Fruit fly (Drosophila melanogaster) whole organism, prepupa: ENCODE measurements around the gene kek5.

Experiments used
- Blimp-1 ChIP-seq: fragments of 200-800 bp; sonication (Bioruptor generic); optimal IDR thresholded peaks from 3 replicates; lab custom pipeline; 2017; ENCODE audit warnings: missing biosample characterization, missing genetic modification characterization, mild to moderate bottlenecking, moderate library complexity, missing genetic modification reagents
- CG10669 ChIP-seq: fragments of 200-800 bp; sonication (Bioruptor generic); optimal IDR thresholded peaks from 3 replicates; lab custom pipeline; 2018; ENCODE audit warnings: missing biosample characterization, mild to moderate bottlenecking, missing genetic modification characterization, moderate library complexity
- CG11294 ChIP-seq: fragments of 200-800 bp; sonication (Bioruptor generic); IDR thresholded peaks from 2 replicates; pipeline ENCODE4 v1.3.6; 2022; ENCODE audit warnings: missing biosample characterization, missing genetic modification characterization
- CG11762 ChIP-seq: fragments of 200-800 bp; sonication (Bioruptor generic); optimal IDR thresholded peaks from 3 replicates; lab custom pipeline; 2016; ENCODE audit warnings: missing biosample characterization, missing genetic modification characterization; ENCODE audit not compliant: insufficient read depth
- CG11902 ChIP-seq: fragments of 200-800 bp; sonication (Bioruptor generic); optimal IDR thresholded peaks from 3 replicates; lab custom pipeline; 2016; ENCODE audit warnings: missing biosample characterization, missing genetic modification characterization
- CG15336 ChIP-seq: fragments of 200-800 bp; sonication (Bioruptor generic); IDR thresholded peaks from 2 replicates; pipeline ENCODE4 v1.3.6; 2022; ENCODE audit warnings: missing biosample characterization, missing genetic modification characterization
- CG16779 ChIP-seq: fragments of 200-800 bp; sonication (Bioruptor generic); optimal IDR thresholded peaks from 3 replicates; lab custom pipeline; 2017; ENCODE audit warnings: missing biosample characterization, mild to moderate bottlenecking, missing genetic modification characterization
- CG3032 ChIP-seq: fragments of 200-800 bp; optimal IDR thresholded peaks from 2 replicates; lab custom pipeline; 2019; ENCODE audit warnings: missing biosample characterization, mild to moderate bottlenecking, missing genetic modification characterization, moderate library complexity
- CG34406 ChIP-seq: fragments of 200-800 bp; sonication (Bioruptor generic); optimal IDR thresholded peaks from 3 replicates; lab custom pipeline; 2016; ENCODE audit warnings: missing biosample characterization, missing genetic modification characterization
- CG4318 ChIP-seq: fragments of 200-800 bp; sonication (Bioruptor generic); optimal IDR thresholded peaks from 3 replicates; lab custom pipeline; 2017; ENCODE audit warnings: missing biosample characterization, mild to moderate bottlenecking, missing genetic modification characterization
- CG6163 ChIP-seq: fragments of 200-800 bp; sonication (Bioruptor generic); IDR thresholded peaks from 3 replicates; pipeline ENCODE4 v1.3.6; 2022; ENCODE audit warnings: missing biosample characterization, missing genetic modification characterization
- CG6276 ChIP-seq: fragments of 200-800 bp; sonication (Bioruptor generic); optimal IDR thresholded peaks from 2 replicates; lab custom pipeline; 2017; ENCODE audit warnings: missing biosample characterization, mild to moderate bottlenecking, missing genetic modification characterization
- CG6854 ChIP-seq: fragments of 200-800 bp; sonication (Bioruptor generic); optimal IDR thresholded peaks from 2 replicates; lab custom pipeline; 2017; ENCODE audit warnings: missing biosample characterization, mild to moderate bottlenecking, missing genetic modification characterization
- CG7368 ChIP-seq: fragments of 200-800 bp; sonication (Bioruptor generic); optimal IDR thresholded peaks from 3 replicates; lab custom pipeline; 2016; ENCODE audit warnings: missing biosample characterization, missing genetic modification characterization
- CG8119 ChIP-seq: fragments of 200-800 bp; sonication (Bioruptor generic); IDR thresholded peaks from 3 replicates; pipeline ENCODE4 v1.3.6; 2022; ENCODE audit warnings: missing biosample characterization, missing genetic modification characterization
- CG8632 ChIP-seq: fragments of 200-800 bp; sonication (Bioruptor generic); optimal IDR thresholded peaks from 3 replicates; lab custom pipeline; 2016; ENCODE audit warnings: missing biosample characterization, missing genetic modification characterization
- CG9139 ChIP-seq: fragments of 200-800 bp; sonication (Bioruptor generic); optimal IDR thresholded peaks from 3 replicates; lab custom pipeline; 2017; ENCODE audit warnings: missing biosample characterization, mild to moderate bottlenecking, missing genetic modification characterization
- Eip75B ChIP-seq: fragments of 200-800 bp; sonication (Bioruptor generic); optimal IDR thresholded peaks from 3 replicates; lab custom pipeline; 2016; ENCODE audit warnings: missing biosample characterization, missing genetic modification characterization
- Eip78C ChIP-seq: fragments of 200-800 bp; sonication (Bioruptor generic); peaks from one replicate; lab custom pipeline; 2016; ENCODE audit warnings: missing biosample characterization, missing genetic modification characterization
- Ets21C ChIP-seq: fragments of 200-800 bp; sonication (Bioruptor generic); optimal IDR thresholded peaks from 3 replicates; lab custom pipeline; 2016; ENCODE audit warnings: missing biosample characterization, missing genetic modification characterization
- Gug ChIP-seq: fragments of 200-800 bp; sonication (Bioruptor generic); IDR thresholded peaks from 2 replicates; pipeline ENCODE4 v1.3.6; 2022; ENCODE audit warnings: missing biosample characterization, missing genetic modification characterization
- Hr4 ChIP-seq: fragments of 200-800 bp; sonication (Bioruptor generic); optimal IDR thresholded peaks from 3 replicates; lab custom pipeline; 2016; ENCODE audit warnings: missing biosample characterization, missing genetic modification characterization
- OdsH ChIP-seq: fragments of 200-800 bp; sonication (Bioruptor generic); optimal IDR thresholded peaks from 3 replicates; lab custom pipeline; 2016; ENCODE audit warnings: missing biosample characterization, missing genetic modification characterization
- Smox ChIP-seq: fragments of 200-800 bp; sonication (Bioruptor generic); optimal IDR thresholded peaks from 3 replicates; lab custom pipeline; 2016; ENCODE audit warnings: missing biosample characterization, missing genetic modification characterization
- Sox102F ChIP-seq: fragments of 200-800 bp; sonication (Bioruptor generic); optimal IDR thresholded peaks from 2 replicates; lab custom pipeline; 2016; ENCODE audit warnings: missing biosample characterization, mild to moderate bottlenecking, missing genetic modification characterization
- Sox14 ChIP-seq: fragments of 200-800 bp; sonication (Bioruptor generic); optimal IDR thresholded peaks from 3 replicates; lab custom pipeline; 2016; ENCODE audit warnings: missing biosample characterization, missing genetic modification characterization
- achi ChIP-seq: fragments of 200-800 bp; sonication (Bioruptor generic); optimal IDR thresholded peaks from 3 replicates; lab custom pipeline; 2016; ENCODE audit warnings: missing biosample characterization, missing genetic modification characterization
- acj6 ChIP-seq: fragments of 200-800 bp; sonication (Bioruptor generic); optimal IDR thresholded peaks from 3 replicates; lab custom pipeline; 2016; ENCODE audit warnings: missing biosample characterization, missing genetic modification characterization
- dsx ChIP-seq: fragments of 200-800 bp; optimal IDR thresholded peaks from 3 replicates; lab custom pipeline; 2019; ENCODE audit warnings: missing biosample characterization, mild to moderate bottlenecking, missing genetic modification characterization, moderate library complexity; ENCODE audit not compliant: poor library complexity, severe bottlenecking
- eg ChIP-seq: fragments of 200-800 bp; sonication (Bioruptor generic); IDR thresholded peaks from 3 replicates; pipeline ENCODE4 v1.3.6; 2022; ENCODE audit warnings: missing biosample characterization, missing genetic modification characterization
- esn ChIP-seq: fragments of 200-800 bp; sonication (Bioruptor generic); optimal IDR thresholded peaks from 2 replicates; lab custom pipeline; 2016; ENCODE audit warnings: missing biosample characterization, mild to moderate bottlenecking, missing genetic modification characterization, moderate library complexity
- fd59A ChIP-seq: fragments of 200-800 bp; sonication (Bioruptor generic); optimal IDR thresholded peaks from 2 replicates; lab custom pipeline; 2017; ENCODE audit warnings: missing biosample characterization, mild to moderate bottlenecking, missing genetic modification characterization, missing genetic modification reagents
- fd85E ChIP-seq: fragments of 200-800 bp; sonication (Bioruptor generic); optimal IDR thresholded peaks from 3 replicates; lab custom pipeline; 2016; ENCODE audit warnings: missing biosample characterization, missing genetic modification characterization
- lz ChIP-seq: fragments of 200-800 bp; sonication (Bioruptor generic); optimal IDR thresholded peaks from 3 replicates; lab custom pipeline; 2016; ENCODE audit warnings: missing biosample characterization, missing genetic modification characterization
- pdm3 ChIP-seq: fragments of 200-800 bp; sonication (Bioruptor generic); optimal IDR thresholded peaks from 3 replicates; lab custom pipeline; 2016; ENCODE audit warnings: missing biosample characterization, missing genetic modification characterization
- salr ChIP-seq, 2 experiments: fragments of 200-800 bp; sonication (Bioruptor generic); optimal IDR thresholded peaks; 3 replicates each; lab custom pipeline; 2016 to 2018; ENCODE audit warnings: missing biosample characterization in 2 of 2, missing genetic modification characterization in 2 of 2, mild to moderate bottlenecking in 1 of 2
- spab ChIP-seq: fragments of 200-800 bp; sonication (Bioruptor generic); optimal IDR thresholded peaks from 2 replicates; lab custom pipeline; 2017; ENCODE audit warnings: missing biosample characterization, mild to moderate bottlenecking, missing genetic modification characterization, missing genetic modification reagents
- ss ChIP-seq, 2 experiments: fragments of 200-800 bp; sonication (Bioruptor generic); optimal IDR thresholded peaks; 2 replicates in 1 of 2; 3 replicates in 1 of 2; lab custom pipeline; 2017 to 2018; ENCODE audit warnings: mild to moderate bottlenecking in 2 of 2, missing biosample characterization in 2 of 2, missing genetic modification characterization in 2 of 2, moderate library complexity in 1 of 2
- svp ChIP-seq: fragments of 200-800 bp; sonication (Bioruptor generic); peaks from one replicate; lab custom pipeline; 2016; ENCODE audit warnings: missing biosample characterization, missing genetic modification characterization
- topi ChIP-seq: fragments of 200-800 bp; sonication (Bioruptor generic); optimal IDR thresholded peaks from 3 replicates; lab custom pipeline; 2016; ENCODE audit warnings: missing biosample characterization, missing genetic modification characterization
- vri ChIP-seq: fragments of 200-800 bp; sonication (Bioruptor generic); optimal IDR thresholded peaks from 3 replicates; lab custom pipeline; 2016; ENCODE audit warnings: missing biosample characterization, mild to moderate bottlenecking, missing genetic modification characterization

The kek5 gene

dm6 chrX:19497782-19498440, 144.9 kb downstream of the kek5 start (continued):
- no peak for TF ChIP-seq CG4318 (GFP tag; lab: Kevin White, UChicago)
- TF ChIP-seq Sox14: no peak
- no peak for TF ChIP-seq acj6 (GFP tag; lab: Kevin White, UChicago)
- peak; percentile 18 for TF ChIP-seq lz
- TF ChIP-seq eg: peak; percentile 64
- no peak for TF ChIP-seq fd59A
- no peak for TF ChIP-seq Eip75B
- no peak for TF ChIP-seq CG34406 (GFP tag; lab: Kevin White, UChicago)
- no peak for TF ChIP-seq fd85E
- no peak for TF ChIP-seq pdm3
- no peak for TF ChIP-seq Gug (GFP tag; lab: Robert Waterston, UW)
- TF ChIP-seq vri (GFP tag; lab: Kevin White, UChicago): peak; percentile 71
- TF ChIP-seq CG7368 (GFP tag; lab: Kevin White, UChicago): no peak
- TF ChIP-seq OdsH (GFP tag; lab: Kevin White, UChicago): peak; percentile 4
- no peak for TF ChIP-seq CG11902
- TF ChIP-seq CG3032 (tag; lab: Kevin White, UChicago): no peak
- TF ChIP-seq CG16779: peak; percentile 14
- TF ChIP-seq ss (GFP tag; optimal IDR thresholded peaks at IDR 0.05; lab: Kevin White, UChicago): peak; percentile 19 to 32
- no peak for TF ChIP-seq topi (GFP tag; lab: Kevin White, UChicago)
- TF ChIP-seq Sox102F (GFP tag; lab: Kevin White, UChicago): no peak
- peak; percentile 35; the same call in 1 of the 2 replicates for TF ChIP-seq CG15336 (GFP tag; lab: Robert Waterston, UW)
- no peak for TF ChIP-seq Smox (GFP tag; lab: Kevin White, UChicago)
- no peak for TF ChIP-seq Ets21C (GFP tag; lab: Kevin White, UChicago)
- TF ChIP-seq Eip78C (GFP tag; lab: Kevin White, UChicago): peak; percentile 60
- no peak for TF ChIP-seq salr (GFP tag; optimal IDR thresholded peaks at IDR 0.05; lab: Kevin White, UChicago)
- TF ChIP-seq esn: no peak
- TF ChIP-seq CG9139 (GFP tag; lab: Kevin White, UChicago): peak; percentile 17
- no peak for TF ChIP-seq spab (GFP tag; lab: Kevin White, UChicago)
- TF ChIP-seq CG10669 (GFP tag; lab: Kevin White, UChicago): no peak
- no peak for TF ChIP-seq dsx
- no peak for TF ChIP-seq CG8119 (GFP tag; lab: Robert Waterston, UW)
- TF ChIP-seq CG6163 (GFP tag; lab: Robert Waterston, UW): peak; percentile 48; the same call in 2 of the 3 replicates
- TF ChIP-seq CG6276: peak; percentile 10
- TF ChIP-seq Blimp-1 (GFP tag; lab: Kevin White, UChicago): no peak

- TF ChIP-seq CG6854 (GFP tag; lab: Kevin White, UChicago): no peak
- TF ChIP-seq svp (GFP tag; lab: Kevin White, UChicago): no peak
- TF ChIP-seq Gug (GFP tag; lab: Robert Waterston, UW): no peak
- TF ChIP-seq CG6163 (GFP tag; lab: Robert Waterston, UW): 0 out of 3 replicates have a peak, but pooled peaks have one; percentile 32
- TF ChIP-seq Eip78C (GFP tag; lab: Kevin White, UChicago): peak; percentile 2
Measured at dm6 chrX:19498755-19499321, 145.9 kb downstream of the kek5 start.

- TF ChIP-seq fd85E (no peak), Smox (GFP tag; lab: Kevin White, UChicago) (no peak), Hr4 (GFP tag; lab: Kevin White, UChicago) (no peak), spab (GFP tag; lab: Kevin White, UChicago) (no peak), vri (GFP tag; lab: Kevin White, UChicago) (peak; percentile 34), Sox102F (GFP tag; lab: Kevin White, UChicago) (no peak), CG6276 (no peak), achi (no peak), CG8632 (GFP tag; lab: Kevin White, UChicago) (no peak), dsx (no peak), CG11294 (GFP tag; lab: Robert Waterston, UW) (no peak), CG6854 (GFP tag; lab: Kevin White, UChicago) (no peak), ss (GFP tag; optimal IDR thresholded peaks at IDR 0.05; lab: Kevin White, UChicago) (no peak), Eip75B (no peak), eg (no peak), CG9139 (GFP tag; lab: Kevin White, UChicago) (no peak), svp (GFP tag; lab: Kevin White, UChicago) (peak; percentile 95), CG11762 (no peak)
Measured at dm6 chrX:19501274-19501673, 148.3 kb downstream of the kek5 start.
